Worm (Caenorhabditis elegans): ENCODE measurements around the gene C47E8.11.

C47E8.11 gene

ce11 chrV:14723020-14723419 lies 34.6 kb downstream of the C47E8.11 start, which contains the start of gene R08A2.7:
Gene R08A2.7, plus strand, starts transcription at chrV:14723320.
- TF ChIP-seq dve-1 (tag; optimal IDR thresholded peaks at IDR 0.05) (no peak), pha-2 (tag; optimal IDR thresholded peaks at IDR 0.05) (no peak), pat-9 (tag; optimal IDR thresholded peaks at IDR 0.05) (no peak), unc-55 (GFP tag; optimal IDR thresholded peaks at IDR 0.05) (no peak), ceh-6 (GFP tag; optimal IDR thresholded peaks at IDR 0.05) (no peak), C08G9.2 (tag; optimal IDR thresholded peaks at IDR 0.05) (no peak), ceh-18 (tag; optimal IDR thresholded peaks at IDR 0.05) (no peak), pqm-1 (tag; optimal IDR thresholded peaks at IDR 0.05) (no peak), F13H6.1 (tag; optimal IDR thresholded peaks at IDR 0.05) (no peak), ceh-9 (tag; optimal IDR thresholded peaks at IDR 0.05) (no peak), nfya-1 (tag; optimal IDR thresholded peaks at IDR 0.05) (no peak), zip-5 (tag; optimal IDR thresholded peaks at IDR 0.05) (no peak)

- no peak for TF ChIP-seq ets-4 (tag; optimal IDR thresholded peaks at IDR 0.05)
- TF ChIP-seq ceh-31 (tag; optimal IDR thresholded peaks at IDR 0.05), result no peak
- TF ChIP-seq ceh-34 (tag; optimal IDR thresholded peaks at IDR 0.05), result no peak
- no peak for TF ChIP-seq ahr-1 (tag; optimal IDR thresholded peaks at IDR 0.05)
- no peak for TF ChIP-seq K09A11.1 (tag; optimal IDR thresholded peaks at IDR 0.05; ENCODE audit: insufficient read depth)
- TF ChIP-seq ama-1 (optimal IDR thresholded peaks at IDR 0.05), result no peak
- TF ChIP-seq dmd-4 (tag; optimal IDR thresholded peaks at IDR 0.05; ENCODE audit: borderline replicate concordance), result no peak
- TF ChIP-seq ceh-18 (tag; optimal IDR thresholded peaks at IDR 0.05), result no peak
- TF ChIP-seq pha-2 (tag; optimal IDR thresholded peaks at IDR 0.05), result no peak
- no peak for TF ChIP-seq nhr-11 (tag; optimal IDR thresholded peaks at IDR 0.05)
- no peak for TF ChIP-seq pros-1 (tag; optimal IDR thresholded peaks at IDR 0.05)
- TF ChIP-seq che-1 (tag; optimal IDR thresholded peaks at IDR 0.05), result no peak
- TF ChIP-seq ceh-48 (tag; optimal IDR thresholded peaks at IDR 0.05), result no peak
- TF ChIP-seq F13H6.1 (tag; optimal IDR thresholded peaks at IDR 0.05), result no peak
- no peak for TF ChIP-seq mec-3 (tag; optimal IDR thresholded peaks at IDR 0.05; ENCODE audit: borderline replicate concordance)
- TF ChIP-seq unc-55 (GFP tag; optimal IDR thresholded peaks at IDR 0.05), result no peak
- no peak for TF ChIP-seq nfya-1 (tag; optimal IDR thresholded peaks at IDR 0.05)
- no peak for TF ChIP-seq hlh-30 (tag; optimal IDR thresholded peaks at IDR 0.05; ENCODE audit: insufficient read depth)
Measured at ce11 chrV:14725409-14725808, 37.0 kb downstream of the C47E8.11 start.

- TF ChIP-seq che-1 (tag; optimal IDR thresholded peaks at IDR 0.05) (no peak), pag-3 (tag; optimal IDR thresholded peaks at IDR 0.05; ENCODE audit: borderline replicate concordance) (no peak), dmd-4 (tag; optimal IDR thresholded peaks at IDR 0.05; ENCODE audit: borderline replicate concordance) (no peak), hlh-30 (tag; optimal IDR thresholded peaks at IDR 0.05; ENCODE audit: insufficient read depth) (no peak), K09A11.1 (tag; optimal IDR thresholded peaks at IDR 0.05; ENCODE audit: insufficient read depth) (no peak), gmeb-2 (tag; optimal IDR thresholded peaks at IDR 0.05) (no peak), elt-4 (tag; optimal IDR thresholded peaks at IDR 0.05) (no peak), sox-4 (tag; optimal IDR thresholded peaks at IDR 0.05) (no peak), eyg-1 (tag; optimal IDR thresholded peaks at IDR 0.05) (no peak), sox-2 (GFP tag; IDR thresholded peaks at IDR 0.05) (no peak)
Measured at ce11 chrV:14726596-14726995, 38.2 kb downstream of the C47E8.11 start, which contains the start of gene Y50E8A.1. Gene Y50E8A.1, plus strand, starts transcription at chrV:14726896.

- TF ChIP-seq unc-42 (tag; optimal IDR thresholded peaks at IDR 0.05), result no peak
- TF ChIP-seq ceh-18 (tag; optimal IDR thresholded peaks at IDR 0.05), result no peak
- TF ChIP-seq ceh-30 (tag; optimal IDR thresholded peaks at IDR 0.05), result no peak
- no peak for TF ChIP-seq ceh-19 (GFP tag; optimal IDR thresholded peaks at IDR 0.05)
- no peak for TF ChIP-seq sdc-2 (tag; optimal IDR thresholded peaks at IDR 0.05)
- TF ChIP-seq ceh-45 (GFP tag; IDR thresholded peaks at IDR 0.05), result no peak
- TF ChIP-seq mec-3 (tag; optimal IDR thresholded peaks at IDR 0.05; ENCODE audit: borderline replicate concordance), result no peak
- TF ChIP-seq K02D7.2 (tag; optimal IDR thresholded peaks at IDR 0.05), result no peak
- TF ChIP-seq pha-4 (tag; optimal IDR thresholded peaks at IDR 0.05), result no peak
- TF ChIP-seq pag-3 (tag; optimal IDR thresholded peaks at IDR 0.05; ENCODE audit: borderline replicate concordance), result no peak
- no peak for TF ChIP-seq C08G9.2 (tag; optimal IDR thresholded peaks at IDR 0.05)
- TF ChIP-seq sox-2 (GFP tag; IDR thresholded peaks at IDR 0.05), result no peak
Measured at ce11 chrV:14728754-14729153, 40.3 kb downstream of the C47E8.11 start, which contains the start of gene Y50E8A.2. Gene Y50E8A.2, minus strand, starts transcription at chrV:14728854.

Data from whole organism, late embryonic.